Worm (Caenorhabditis elegans): ENCODE data around the gene C44H4.4.
A peak's percentile ranks its signal among the peaks of the same experiment; 100 is the strongest.

The C44H4.4 gene

ce11 chrX:14559519-14560296 is 29.2 kb downstream of the C44H4.4 start (continued):
- TF ChIP-seq sox-4 (tag; optimal IDR thresholded peaks at IDR 0.05) (no peak), snpc-4 (tag; optimal IDR thresholded peaks at IDR 0.05) (no peak), F16B12.6 (tag; optimal IDR thresholded peaks at IDR 0.05) (no peak), ztf-11 (tag; optimal IDR thresholded peaks at IDR 0.05) (no peak), nhr-12 (tag; optimal IDR thresholded peaks at IDR 0.05) (no peak), nhr-19 (GFP tag; conservative IDR thresholded peaks at IDR 0.05) (peak; percentile 10; the same call in 1 of the 2 replicates), tbx-2 (tag; optimal IDR thresholded peaks at IDR 0.05) (no peak), ceh-63 (GFP tag; optimal IDR thresholded peaks at IDR 0.05) (no peak), efl-1 (optimal IDR thresholded peaks at IDR 0.05) (no peak), efl-1 (GFP tag; optimal IDR thresholded peaks at IDR 0.05 in 1 of 2) (peak; percentile 3 to 93), aly-2 (tag; optimal IDR thresholded peaks at IDR 0.05) (no peak), dsc-1 (tag; optimal IDR thresholded peaks at IDR 0.05) (no peak)

ce11 chrX:14559084-14559483 is 29.8 kb downstream of the C44H4.4 start:
- TF ChIP-seq dpl-1 (GFP tag; optimal IDR thresholded peaks at IDR 0.05) = no peak
- no peak for TF ChIP-seq hlh-17 (GFP tag; optimal IDR thresholded peaks at IDR 0.05; ENCODE audit: borderline replicate concordance)
- no peak for TF ChIP-seq nhr-19 (GFP tag; conservative IDR thresholded peaks at IDR 0.05)
- no peak for TF ChIP-seq ets-5 (GFP tag; IDR thresholded peaks at IDR 0.05)
- no peak for TF ChIP-seq nhr-47 (tag; optimal IDR thresholded peaks at IDR 0.05)
- no peak for TF ChIP-seq fos-1 (tag; optimal IDR thresholded peaks at IDR 0.05)
- no peak for TF ChIP-seq C04F5.9 (tag; optimal IDR thresholded peaks at IDR 0.05)
- no peak for TF ChIP-seq ceh-90 (tag; optimal IDR thresholded peaks at IDR 0.05)
- no peak for TF ChIP-seq zag-1 (tag; optimal IDR thresholded peaks at IDR 0.05)
- TF ChIP-seq mab-9 (GFP tag; IDR thresholded peaks at IDR 0.05) = no peak
- no peak for TF ChIP-seq ceh-88 (GFP tag; IDR thresholded peaks at IDR 0.05)
- TF ChIP-seq fkh-4 (tag; optimal IDR thresholded peaks at IDR 0.05; ENCODE audit: borderline replicate concordance) = no peak
- no peak for TF ChIP-seq lsy-2 (tag; optimal IDR thresholded peaks at IDR 0.05)
- peak in 1 of 3 experiments; percentile 26 for TF ChIP-seq ceh-82 (tag; optimal IDR thresholded peaks at IDR 0.05)
- TF ChIP-seq blmp-1 (tag; optimal IDR thresholded peaks at IDR 0.05) = peak; percentile 72
- TF ChIP-seq fkh-8 (tag; optimal IDR thresholded peaks at IDR 0.05) = no peak
- TF ChIP-seq mef-2 (tag; optimal IDR thresholded peaks at IDR 0.05) = no peak
- peak; percentile 36 for TF ChIP-seq skn-1 (tag; optimal IDR thresholded peaks at IDR 0.05)
- no peak for TF ChIP-seq pag-3 (tag; optimal IDR thresholded peaks at IDR 0.05; ENCODE audit: borderline replicate concordance, insufficient read depth)
- no peak for TF ChIP-seq F16B12.6 (tag; optimal IDR thresholded peaks at IDR 0.05)

ce11 chrX:14557936-14558554 is 30.9 kb downstream of the C44H4.4 start, which contains the start of gene nhr-3:
TSS of gene nhr-3 (plus strand) at chrX:14558504.
- TF ChIP-seq irx-1 (tag; optimal IDR thresholded peaks at IDR 0.05) = no peak
- TF ChIP-seq nhr-20 (tag; optimal IDR thresholded peaks at IDR 0.05) = peak; percentile 82
- no peak for TF ChIP-seq aly-2 (tag; optimal IDR thresholded peaks at IDR 0.05)
- no peak for TF ChIP-seq efl-3 (GFP tag; optimal IDR thresholded peaks at IDR 0.05)
- TF ChIP-seq ztf-4 (tag; optimal IDR thresholded peaks at IDR 0.05) = no peak
- TF ChIP-seq unc-62 (GFP tag; optimal IDR thresholded peaks at IDR 0.05) = no peak
- TF ChIP-seq isw-1 (GFP tag; IDR thresholded peaks at IDR 0.05) = no peak
- TF ChIP-seq nhr-76 (tag; optimal IDR thresholded peaks at IDR 0.05) = no peak
- TF ChIP-seq egl-27 (tag; optimal IDR thresholded peaks at IDR 0.05) = no peak
- TF ChIP-seq elt-3 (tag; optimal IDR thresholded peaks at IDR 0.05) = peak in 4 of 6 experiments; percentile 27 to 70 (median 48)
- no peak for TF ChIP-seq ces-1 (GFP tag; optimal IDR thresholded peaks at IDR 0.05)
- peak; percentile 75 for TF ChIP-seq nhr-85 (tag)
- peak; percentile 37 for TF ChIP-seq nhr-71 (tag; optimal IDR thresholded peaks at IDR 0.05)
- peak; percentile 84 for TF ChIP-seq blmp-1 (tag; optimal IDR thresholded peaks at IDR 0.05)
- no peak for TF ChIP-seq C04F5.9 (tag; optimal IDR thresholded peaks at IDR 0.05)
- TF ChIP-seq hlh-17 (GFP tag; optimal IDR thresholded peaks at IDR 0.05; ENCODE audit: borderline replicate concordance) = no peak
- no peak for TF ChIP-seq nhr-90 (tag; optimal IDR thresholded peaks at IDR 0.05; ENCODE audit: poor library complexity)
- no peak for TF ChIP-seq fkh-4 (tag; optimal IDR thresholded peaks at IDR 0.05; ENCODE audit: borderline replicate concordance)
- no peak for TF ChIP-seq aha-1 (tag; optimal IDR thresholded peaks at IDR 0.05)
- no peak for TF ChIP-seq unc-86 (tag; optimal IDR thresholded peaks at IDR 0.05)
- TF ChIP-seq elt-2 (tag; optimal IDR thresholded peaks at IDR 0.05) = peak; percentile 38
- no peak for TF ChIP-seq mab-9 (GFP tag; IDR thresholded peaks at IDR 0.05)
- no peak for TF ChIP-seq mep-1 (tag; optimal IDR thresholded peaks at IDR 0.05)
- TF ChIP-seq jun-1 (tag; optimal IDR thresholded peaks at IDR 0.05) = peak; percentile 27
- no peak for TF ChIP-seq sox-4 (tag; optimal IDR thresholded peaks at IDR 0.05)
